Fruit fly (Drosophila melanogaster) whole organism, adult: ENCODE measurements around the gene CG34398.
A peak's percentile ranks its signal among the peaks of the same experiment; 100 is the strongest.

ENCODE experiments used
- CG11617 ChIP-seq: fragments of 200-800 bp; sonication (Bioruptor generic); optimal IDR thresholded peaks from 2 replicates; lab custom pipeline; 2017; ENCODE audit warnings: mild to moderate bottlenecking, missing biosample characterization, missing genetic modification reagents, missing genetic modification characterization
- CG12768 ChIP-seq: fragments of 200-800 bp; sonication (Bioruptor generic); optimal IDR thresholded peaks from 2 replicates; lab custom pipeline; 2017; ENCODE audit warnings: missing biosample characterization, missing genetic modification characterization, mild to moderate bottlenecking, moderate library complexity, missing genetic modification reagents
- CG14711 ChIP-seq: fragments of 200-800 bp; sonication (Bioruptor generic); optimal IDR thresholded peaks from 2 replicates; lab custom pipeline; 2018; ENCODE audit warnings: missing biosample characterization, mild to moderate bottlenecking, missing genetic modification characterization, moderate library complexity
- CG1620 ChIP-seq: fragments of 200-800 bp; sonication (Bioruptor generic); optimal IDR thresholded peaks from 2 replicates; lab custom pipeline; 2016; ENCODE audit warnings: missing biosample characterization, missing genetic modification characterization
- CG33017 ChIP-seq: fragments of 200-800 bp; sonication (Bioruptor generic); optimal IDR thresholded peaks from 2 replicates; lab custom pipeline; 2018; ENCODE audit warnings: missing biosample characterization, mild to moderate bottlenecking, missing genetic modification characterization, moderate library complexity
- CG5204 ChIP-seq: fragments of 200-800 bp; sonication (Bioruptor generic); optimal IDR thresholded peaks from 2 replicates; lab custom pipeline; 2016; ENCODE audit warnings: missing biosample characterization, missing genetic modification characterization
- CG7045 ChIP-seq: fragments of 200-800 bp; sonication (Bioruptor generic); optimal IDR thresholded peaks from 2 replicates; lab custom pipeline; 2017; ENCODE audit warnings: missing biosample characterization, mild to moderate bottlenecking, missing genetic modification characterization
- CG7101 ChIP-seq: fragments of 200-800 bp; sonication (Bioruptor generic); optimal IDR thresholded peaks from 2 replicates; lab custom pipeline; 2018; ENCODE audit warnings: missing biosample characterization, mild to moderate bottlenecking, missing genetic modification characterization, moderate library complexity
- Clk ChIP-seq: fragments of 200-800 bp; sonication (Bioruptor generic); optimal IDR thresholded peaks from 2 replicates; lab custom pipeline; 2017; ENCODE audit warnings: missing biosample characterization, missing genetic modification characterization
- Crg-1 ChIP-seq: fragments of 200-800 bp; sonication (Bioruptor generic); optimal IDR thresholded peaks from 2 replicates; lab custom pipeline; 2016; ENCODE audit warnings: missing biosample characterization, missing genetic modification characterization
- Hr96 ChIP-seq: fragments of 200-800 bp; sonication (Bioruptor generic); optimal IDR thresholded peaks from 2 replicates; lab custom pipeline; 2016; ENCODE audit warnings: missing biosample characterization, missing genetic modification characterization
- Mnt ChIP-seq: fragments of 200-800 bp; sonication (Bioruptor generic); optimal IDR thresholded peaks from 2 replicates; lab custom pipeline; 2016; ENCODE audit warnings: missing biosample characterization, mild to moderate bottlenecking, missing genetic modification characterization
- bab1 ChIP-seq: fragments of 200-800 bp; sonication (Bioruptor generic); optimal IDR thresholded peaks from 3 replicates; lab custom pipeline; 2019; ENCODE audit warnings: missing biosample characterization, mild to moderate bottlenecking, missing genetic modification characterization, moderate library complexity
- cic ChIP-seq: fragments of 200-800 bp; sonication (Bioruptor generic); optimal IDR thresholded peaks from 2 replicates; lab custom pipeline; 2017; ENCODE audit warnings: missing biosample characterization, mild to moderate bottlenecking, missing genetic modification characterization, moderate library complexity
- cnc ChIP-seq, 2 experiments: fragments of >200 bp; optimal IDR thresholded peaks; 2 replicates each; lab custom pipeline; 2017
- kay ChIP-seq: fragments of 200-800 bp; sonication (Bioruptor generic); peaks from one replicate; lab custom pipeline; 2016; ENCODE audit warnings: missing biosample characterization, missing genetic modification characterization, borderline replicate concordance
- ovo ChIP-seq: fragments of 200-800 bp; sonication (Bioruptor generic); optimal IDR thresholded peaks from 2 replicates; lab custom pipeline; 2016; ENCODE audit warnings: missing biosample characterization, missing genetic modification characterization
- pad ChIP-seq: fragments of 200-800 bp; sonication (Bioruptor generic); optimal IDR thresholded peaks from 3 replicates; lab custom pipeline; 2017; ENCODE audit warnings: missing biosample characterization, missing genetic modification characterization, mild to moderate bottlenecking, moderate library complexity, missing genetic modification reagents
- tj ChIP-seq: fragments of 200-800 bp; sonication (Bioruptor generic); optimal IDR thresholded peaks from 3 replicates; lab custom pipeline; 2017; ENCODE audit warnings: missing biosample characterization, mild to moderate bottlenecking, missing genetic modification characterization, moderate library complexity
- toe ChIP-seq: fragments of 200-800 bp; sonication (Bioruptor generic); optimal IDR thresholded peaks from 2 replicates; lab custom pipeline; 2016; ENCODE audit warnings: missing biosample characterization, missing genetic modification characterization

Gene CG34398

dm6 chr2L:8920294-8920693, 21.7 kb downstream of the CG34398 start:
- TF ChIP-seq CG5204 (GFP tag; lab: Kevin White, UChicago): no peak
- no peak for TF ChIP-seq tj (GFP tag; lab: Kevin White, UChicago)
- no peak for TF ChIP-seq Clk (GFP tag; lab: Kevin White, UChicago)
- no peak for TF ChIP-seq CG7101 (tag; lab: Kevin White, UChicago)
- TF ChIP-seq ovo (GFP tag; lab: Kevin White, UChicago): no peak
- no peak for TF ChIP-seq pad (GFP tag; lab: Kevin White, UChicago)
- no peak for TF ChIP-seq CG1620 (GFP tag; lab: Kevin White, UChicago)
- no peak for TF ChIP-seq Mnt (GFP tag; lab: Kevin White, UChicago)
- TF ChIP-seq Hr96 (GFP tag; lab: Kevin White, UChicago): no peak
- no peak for TF ChIP-seq kay (GFP tag; lab: Kevin White, UChicago)

dm6 chr2L:8921934-8922333, 23.3 kb downstream of the CG34398 start:
- TF ChIP-seq ovo (GFP tag; lab: Kevin White, UChicago): no peak
- TF ChIP-seq Hr96 (GFP tag; lab: Kevin White, UChicago): no peak
- no peak for TF ChIP-seq CG14711 (tag; lab: Kevin White, UChicago)
- no peak for TF ChIP-seq CG33017 (tag; lab: Kevin White, UChicago)
- no peak for TF ChIP-seq tj (GFP tag; lab: Kevin White, UChicago)

DNA sequence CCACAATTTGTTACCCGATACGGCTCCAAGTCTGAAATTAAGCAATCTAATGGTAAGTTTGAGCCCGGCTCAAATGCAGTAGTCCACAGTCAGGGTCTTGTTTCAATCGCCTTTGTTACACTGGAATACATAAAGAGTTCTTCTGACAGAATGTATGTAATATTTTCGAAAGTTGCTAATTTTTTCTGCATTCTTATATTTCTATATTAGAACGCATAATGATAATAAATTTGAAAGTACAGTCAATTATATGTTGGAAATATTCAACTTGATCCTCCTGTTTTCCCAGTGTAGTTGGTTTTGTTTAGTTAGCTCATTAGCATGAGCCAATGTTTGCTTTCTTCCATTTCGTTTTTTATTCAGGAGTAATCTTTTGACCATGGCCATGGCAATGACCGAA, 24.8 kb downstream of the CG34398 start:
- no peak for TF ChIP-seq toe (GFP tag; lab: Kevin White, UChicago)
- no peak for TF ChIP-seq CG11617 (GFP tag; lab: Kevin White, UChicago)
- no peak for TF ChIP-seq Hr96 (GFP tag; lab: Kevin White, UChicago)
- TF ChIP-seq CG14711 (tag; lab: Kevin White, UChicago): no peak
- no peak for TF ChIP-seq tj (GFP tag; lab: Kevin White, UChicago)

DNA sequence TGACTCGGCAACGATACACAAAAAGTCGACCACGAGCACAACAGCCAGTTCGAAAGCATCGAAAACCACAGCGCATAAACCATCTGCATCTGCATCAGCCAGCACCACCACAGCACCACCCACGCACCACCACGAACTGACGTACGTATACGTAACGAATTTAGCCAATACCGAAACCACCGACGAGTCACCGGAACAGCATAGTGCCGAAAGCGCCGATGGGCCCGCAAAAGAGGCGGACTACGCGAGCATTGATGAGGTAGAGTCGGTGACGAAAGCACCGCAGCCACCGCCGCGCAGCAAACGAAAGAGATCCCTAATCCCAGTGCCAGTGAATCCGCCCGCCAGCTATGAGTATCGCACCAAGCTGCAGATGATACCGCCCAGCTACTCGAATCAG, 32.6 kb downstream of the CG34398 start:
- TF ChIP-seq Crg-1 (GFP tag; lab: Kevin White, UChicago) (no peak), CG33017 (tag; lab: Kevin White, UChicago) (no peak), CG7045 (GFP tag; lab: Kevin White, UChicago) (no peak), CG7101 (tag; lab: Kevin White, UChicago) (no peak)

DNA sequence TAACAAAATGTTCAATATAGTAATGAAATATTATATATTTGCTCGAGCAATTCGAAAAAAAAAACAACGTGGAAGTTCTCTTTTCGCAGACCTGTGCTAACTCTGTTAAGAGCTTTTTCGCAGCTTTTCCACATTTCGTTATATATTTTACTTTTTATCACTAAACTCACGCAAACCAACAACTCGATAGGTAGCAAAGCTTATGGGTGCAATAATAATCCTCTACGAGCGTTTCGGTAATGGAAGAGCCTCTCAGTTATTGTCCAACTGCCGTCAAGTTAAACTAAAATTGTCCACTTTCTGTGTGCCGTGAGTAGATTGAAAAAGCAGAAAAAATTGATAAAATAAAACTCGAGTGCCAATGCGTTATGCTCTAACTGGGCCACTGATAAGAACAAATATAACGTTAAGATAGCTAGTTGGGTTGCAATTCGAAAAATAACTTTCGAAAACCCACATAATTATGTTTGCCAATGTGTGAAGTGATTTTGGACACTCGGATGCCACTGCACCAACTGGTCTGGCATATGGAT, 35.2 kb downstream of the CG34398 start, which contains the start of gene Tsp29Fa:
TSS of gene Tsp29Fa (plus strand) at position 253 of the 533 bp plus-strand sequence.
- TF ChIP-seq pad (GFP tag; lab: Kevin White, UChicago) (no peak), bab1 (GFP tag; lab: Kevin White, UChicago) (no peak), CG11617 (GFP tag; lab: Kevin White, UChicago) (no peak), cic (GFP tag; lab: Kevin White, UChicago) (peak; percentile 63), Mnt (GFP tag; lab: Kevin White, UChicago) (no peak), tj (GFP tag; lab: Kevin White, UChicago) (no peak), CG1620 (GFP tag; lab: Kevin White, UChicago) (no peak), CG7101 (tag; lab: Kevin White, UChicago) (no peak), Crg-1 (GFP tag; lab: Kevin White, UChicago) (no peak), kay (GFP tag; lab: Kevin White, UChicago) (peak; percentile 78), CG14711 (tag; lab: Kevin White, UChicago) (no peak), CG5204 (GFP tag; lab: Kevin White, UChicago) (no peak), Hr96 (GFP tag; lab: Kevin White, UChicago) (no peak), Clk (GFP tag; lab: Kevin White, UChicago) (no peak), cnc (optimal IDR thresholded peaks at IDR 0.05; lab: Kevin White, UChicago) (no peak)

DNA sequence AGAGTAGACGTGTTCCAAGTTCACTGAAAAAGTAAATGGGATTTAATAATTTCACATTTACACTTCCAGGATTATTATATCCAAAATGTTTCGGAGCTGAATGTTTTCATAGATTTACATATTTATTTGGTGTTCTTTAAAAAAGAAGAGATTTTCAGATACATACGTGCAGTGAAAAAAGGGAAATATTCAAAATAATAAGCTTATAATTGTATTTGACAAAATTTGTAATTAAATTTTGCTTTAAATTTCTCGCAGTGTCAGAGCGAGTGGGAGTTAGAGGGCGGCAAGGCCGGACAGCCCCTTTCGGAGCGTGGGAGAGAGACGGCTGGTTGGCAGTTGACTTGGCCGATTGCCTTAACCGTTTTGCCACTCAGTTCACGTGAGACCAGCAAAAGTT, 38.4 kb downstream of the CG34398 start, which contains the start of gene Tsp29Fb:
TSS of gene Tsp29Fb (plus strand) at position 388 of the 400 bp plus-strand sequence.
- TF ChIP-seq ovo (GFP tag; lab: Kevin White, UChicago): peak; percentile 19
- TF ChIP-seq CG7101 (tag; lab: Kevin White, UChicago): peak; percentile 86
- peak; percentile 69 for TF ChIP-seq CG14711 (tag; lab: Kevin White, UChicago)
- TF ChIP-seq pad (GFP tag; lab: Kevin White, UChicago): peak; percentile 57
- peak; percentile 90 for TF ChIP-seq CG12768
- no peak for TF ChIP-seq kay (GFP tag; lab: Kevin White, UChicago)
- TF ChIP-seq Crg-1 (GFP tag; lab: Kevin White, UChicago): no peak
- TF ChIP-seq CG5204 (GFP tag; lab: Kevin White, UChicago): peak; percentile 90
- peak; percentile 89 for TF ChIP-seq CG33017 (tag; lab: Kevin White, UChicago)
- peak; percentile 82 for TF ChIP-seq toe (GFP tag; lab: Kevin White, UChicago)
- TF ChIP-seq cic (GFP tag; lab: Kevin White, UChicago): no peak
- TF ChIP-seq CG1620 (GFP tag; lab: Kevin White, UChicago): peak; percentile 35
- TF ChIP-seq tj (GFP tag; lab: Kevin White, UChicago): peak; percentile 40
- TF ChIP-seq CG11617 (GFP tag; lab: Kevin White, UChicago): peak; percentile 88
- TF ChIP-seq Clk (GFP tag; lab: Kevin White, UChicago): peak; percentile 73
- TF ChIP-seq bab1 (GFP tag; lab: Kevin White, UChicago): no peak
- TF ChIP-seq CG7045 (GFP tag; lab: Kevin White, UChicago): peak; percentile 87
- peak; percentile 24 for TF ChIP-seq Mnt (GFP tag; lab: Kevin White, UChicago)
- peak; percentile 81 for TF ChIP-seq Hr96 (GFP tag; lab: Kevin White, UChicago)
- TF ChIP-seq cnc (optimal IDR thresholded peaks at IDR 0.05; lab: Kevin White, UChicago): no peak
